Worm (Caenorhabditis elegans) whole organism, L4 larva: Measurements from ENCODE around the gene Y73F8A.26.

Experiments
- F10B5.3 ChIP-seq: sonication (generic microtip); optimal IDR thresholded peaks from 2 replicates; lab custom pipeline; 2016; ENCODE audit warnings: mild to moderate bottlenecking, missing genetic modification characterization, missing compliant biosample characterization
- F37D6.2 ChIP-seq: sonication (generic microtip); optimal IDR thresholded peaks from 2 replicates; lab custom pipeline; 2016; ENCODE audit warnings: mild to moderate bottlenecking, missing genetic modification characterization, missing compliant biosample characterization
- F49E8.2 ChIP-seq: sonication (generic microtip); optimal IDR thresholded peaks from 2 replicates; lab custom pipeline; 2016; ENCODE audit warnings: missing compliant biosample characterization, mild to moderate bottlenecking, missing genetic modification characterization, borderline replicate concordance
- ZK337.2 ChIP-seq: fragments of 200-800 bp; sonication (Bioruptor generic); IDR thresholded peaks from 2 replicates; pipeline ENCODE4 v1.3.6; 2022; ENCODE audit warnings: missing genetic modification reagents, missing genetic modification characterization, missing compliant biosample characterization
- aha-1 ChIP-seq: fragments of 150-350 bp; peaks from one replicate; lab custom pipeline; 2014; ENCODE audit warnings: missing biosample characterization, missing genetic modification characterization
- arid-1 ChIP-seq: fragments of 200-800 bp; sonication (Bioruptor generic); conservative IDR thresholded peaks from 2 replicates; pipeline ENCODE4 v1.3.6; 2022; ENCODE audit warnings: missing genetic modification reagents, missing genetic modification characterization, missing compliant biosample characterization
- ceh-20 ChIP-seq: fragments of 200-800 bp; sonication (Bioruptor generic); IDR thresholded peaks from 2 replicates; pipeline ENCODE4 v1.3.6; 2022; ENCODE audit warnings: missing genetic modification reagents, missing genetic modification characterization, missing compliant biosample characterization
- ceh-28 ChIP-seq: fragments of 150-350 bp; optimal IDR thresholded peaks from 2 replicates; lab custom pipeline; 2014; ENCODE audit warnings: missing biosample characterization, missing genetic modification reagents, missing genetic modification characterization
- ceh-32 ChIP-seq: sonication (generic microtip); optimal IDR thresholded peaks from 2 replicates; lab custom pipeline; 2016; ENCODE audit warnings: mild to moderate bottlenecking, missing genetic modification characterization, missing compliant biosample characterization; ENCODE audit not compliant: poor library complexity
- ceh-44 ChIP-seq: fragments of 200-800 bp; sonication (Bioruptor generic); IDR thresholded peaks from 2 replicates; pipeline ENCODE4 v1.3.6; 2022; ENCODE audit warnings: missing genetic modification reagents, missing genetic modification characterization, missing compliant biosample characterization
- ceh-62 ChIP-seq: sonication (generic microtip); optimal IDR thresholded peaks from 2 replicates; lab custom pipeline; 2017; ENCODE audit warnings: missing biosample characterization, missing genetic modification characterization
- ces-1 ChIP-seq: fragments of 150-350 bp; sonication (generic microtip); optimal IDR thresholded peaks from 4 replicates; lab custom pipeline; 2014; ENCODE audit warnings: missing biosample characterization, missing genetic modification reagents, missing genetic modification characterization
- cey-2 ChIP-seq: sonication (generic microtip); optimal IDR thresholded peaks from 3 replicates; lab custom pipeline; 2017; ENCODE audit warnings: missing genetic modification characterization, mild to moderate bottlenecking, missing compliant biosample characterization, antibody characterized with exemption, borderline replicate concordance; ENCODE audit not compliant: insufficient read depth
- daf-16 ChIP-seq, 3 experiments: sonication (generic microtip); optimal IDR thresholded peaks; 2 replicates each; lab custom pipeline; 2016 to 2017; ENCODE audit warnings: missing genetic modification characterization in 3 of 3, missing genetic modification reagents in 3 of 3, mild to moderate bottlenecking in 2 of 3, missing compliant biosample characterization in 2 of 3, missing biosample characterization in 1 of 3, moderate library complexity in 1 of 3
- dmd-6 ChIP-seq: fragments of 200-800 bp; sonication (Bioruptor generic); IDR thresholded peaks from 2 replicates; pipeline ENCODE4 v1.3.6; 2022; ENCODE audit warnings: missing genetic modification reagents, missing genetic modification characterization, missing compliant biosample characterization
- dmd-9 ChIP-seq: fragments of 200-800 bp; sonication (Bioruptor generic); IDR thresholded peaks from 2 replicates; pipeline ENCODE4 v1.3.6; 2022; ENCODE audit warnings: missing genetic modification reagents, missing genetic modification characterization, missing compliant biosample characterization
- dpl-1 ChIP-seq: fragments of 150-350 bp; optimal IDR thresholded peaks from 2 replicates; lab custom pipeline; 2014; ENCODE audit warnings: missing biosample characterization, missing genetic modification reagents, missing genetic modification characterization
- dve-1 ChIP-seq: sonication (generic microtip); optimal IDR thresholded peaks from 2 replicates; lab custom pipeline; 2017; ENCODE audit warnings: antibody characterized with exemption, mild to moderate bottlenecking, missing genetic modification characterization, missing compliant biosample characterization; ENCODE audit not compliant: insufficient read depth
- fkh-10 ChIP-seq: fragments of 150-350 bp; optimal IDR thresholded peaks from 2 replicates; lab custom pipeline; 2014; ENCODE audit warnings: missing biosample characterization, missing genetic modification reagents, missing genetic modification characterization
- fos-1 ChIP-seq: fragments of 150-350 bp; optimal IDR thresholded peaks from 2 replicates; lab custom pipeline; 2014; ENCODE audit warnings: missing biosample characterization, missing genetic modification characterization
- hlh-11 ChIP-seq: fragments of 200-800 bp; sonication (Bioruptor generic); optimal IDR thresholded peaks from 2 replicates; lab custom pipeline; 2018; ENCODE audit warnings: mild to moderate bottlenecking, missing genetic modification characterization, missing compliant biosample characterization
- lin-13 ChIP-seq: fragments of 150-350 bp; optimal IDR thresholded peaks from 2 replicates; lab custom pipeline; 2014; ENCODE audit warnings: missing biosample characterization, missing genetic modification reagents, missing genetic modification characterization
- lin-38 ChIP-seq: fragments of 200-800 bp; sonication (Bioruptor generic); IDR thresholded peaks from 2 replicates; pipeline ENCODE4 v1.3.6; 2022; ENCODE audit warnings: missing genetic modification reagents, missing genetic modification characterization, missing compliant biosample characterization
- lin-39 ChIP-seq: fragments of 150-350 bp; optimal IDR thresholded peaks from 2 replicates; lab custom pipeline; 2014; ENCODE audit warnings: missing biosample characterization, missing genetic modification reagents, missing genetic modification characterization
- madf-9 ChIP-seq: fragments of 200-800 bp; sonication (Bioruptor generic); conservative IDR thresholded peaks from 2 replicates; pipeline ENCODE4 v1.3.6; 2022; ENCODE audit warnings: missing genetic modification reagents, missing genetic modification characterization, missing compliant biosample characterization
- mdt-29 ChIP-seq: fragments of 200-800 bp; sonication (Bioruptor generic); IDR thresholded peaks from 2 replicates; pipeline ENCODE4 v1.3.6; 2022; ENCODE audit warnings: missing genetic modification reagents, missing genetic modification characterization, missing compliant biosample characterization
- mep-1 ChIP-seq: fragments of 150-350 bp; sonication (generic microtip); optimal IDR thresholded peaks from 3 replicates; lab custom pipeline; 2014; ENCODE audit warnings: missing biosample characterization, missing genetic modification characterization
- nhr-102 ChIP-seq: sonication (generic microtip); optimal IDR thresholded peaks from 2 replicates; lab custom pipeline; 2016; ENCODE audit warnings: mild to moderate bottlenecking, missing genetic modification characterization, moderate library complexity, missing compliant biosample characterization
- nhr-41 ChIP-seq: fragments of 200-800 bp; sonication (Bioruptor generic); IDR thresholded peaks from 2 replicates; pipeline ENCODE4 v1.3.6; 2022; ENCODE audit warnings: missing genetic modification reagents, missing genetic modification characterization, missing compliant biosample characterization
- pha-4 ChIP-seq, 2 experiments: fragments of 150-350 bp in 1 of 2; fragments of 200-800 bp in 1 of 2; sonication (Bioruptor generic) in 1 of 2; IDR thresholded peaks in 1 of 2; optimal IDR thresholded peaks in 1 of 2; 2 replicates each; pipeline versions ENCODE4 v1.3.6 to Lab custom; 2014 to 2022; ENCODE audit warnings: missing genetic modification characterization in 2 of 2, missing genetic modification reagents in 2 of 2, missing biosample characterization in 1 of 2, missing compliant biosample characterization in 1 of 2
- saeg-2 ChIP-seq: fragments of 200-800 bp; sonication (Bioruptor generic); IDR thresholded peaks from 2 replicates; pipeline ENCODE4 v1.3.6; 2022; ENCODE audit warnings: missing genetic modification reagents, missing genetic modification characterization, missing compliant biosample characterization
- set-16 ChIP-seq: fragments of 200-800 bp; sonication (Bioruptor generic); IDR thresholded peaks from 2 replicates; pipeline ENCODE4 v1.3.6; 2022; ENCODE audit warnings: missing genetic modification reagents, missing genetic modification characterization, missing compliant biosample characterization
- skn-1 ChIP-seq: fragments of 150-350 bp; optimal IDR thresholded peaks from 2 replicates; lab custom pipeline; 2014; ENCODE audit warnings: missing biosample characterization, missing genetic modification characterization
- snpc-1.2 ChIP-seq: fragments of 200-800 bp; sonication (Bioruptor generic); IDR thresholded peaks from 2 replicates; pipeline ENCODE4 v1.3.6; 2022; ENCODE audit warnings: missing genetic modification reagents, missing genetic modification characterization, missing compliant biosample characterization
- spr-1 ChIP-seq: sonication (generic microtip); optimal IDR thresholded peaks from 2 replicates; lab custom pipeline; 2016; ENCODE audit warnings: mild to moderate bottlenecking, missing genetic modification characterization, missing compliant biosample characterization
- tra-1 ChIP-seq: fragments of 200-800 bp; sonication (Bioruptor generic); IDR thresholded peaks from 2 replicates; pipeline ENCODE4 v1.3.6; 2022; ENCODE audit warnings: missing genetic modification reagents, missing genetic modification characterization, missing compliant biosample characterization
- unc-130 ChIP-seq: sonication (generic microtip); optimal IDR thresholded peaks from 2 replicates; lab custom pipeline; 2016; ENCODE audit warnings: missing genetic modification reagents, missing genetic modification characterization, missing compliant biosample characterization
- unc-62 ChIP-seq, 3 experiments: fragments of 150-350 bp in 1 of 3; sonication (generic microtip); optimal IDR thresholded peaks in 2 of 3; peaks in 1 of 3; 1 replicate in 1 of 3; 2 replicates in 2 of 3; lab custom pipeline; 2014 to 2017; ENCODE audit warnings: missing biosample characterization in 3 of 3, missing genetic modification characterization in 3 of 3, missing genetic modification reagents in 3 of 3, missing genotype in 1 of 3
- zfp-2 ChIP-seq: sonication (generic microtip); optimal IDR thresholded peaks from 2 replicates; lab custom pipeline; 2016; ENCODE audit warnings: mild to moderate bottlenecking, missing genetic modification characterization, missing compliant biosample characterization
- zip-11 ChIP-seq: fragments of 200-800 bp; sonication (Bioruptor generic); IDR thresholded peaks from 2 replicates; pipeline ENCODE4 v1.3.6; 2022; ENCODE audit warnings: missing genetic modification characterization, missing compliant biosample characterization
- ztf-7 ChIP-seq: fragments of 150-350 bp; optimal IDR thresholded peaks from 2 replicates; lab custom pipeline; 2014; ENCODE audit warnings: missing biosample characterization, missing genetic modification characterization

Y73F8A.26 gene

DNA sequence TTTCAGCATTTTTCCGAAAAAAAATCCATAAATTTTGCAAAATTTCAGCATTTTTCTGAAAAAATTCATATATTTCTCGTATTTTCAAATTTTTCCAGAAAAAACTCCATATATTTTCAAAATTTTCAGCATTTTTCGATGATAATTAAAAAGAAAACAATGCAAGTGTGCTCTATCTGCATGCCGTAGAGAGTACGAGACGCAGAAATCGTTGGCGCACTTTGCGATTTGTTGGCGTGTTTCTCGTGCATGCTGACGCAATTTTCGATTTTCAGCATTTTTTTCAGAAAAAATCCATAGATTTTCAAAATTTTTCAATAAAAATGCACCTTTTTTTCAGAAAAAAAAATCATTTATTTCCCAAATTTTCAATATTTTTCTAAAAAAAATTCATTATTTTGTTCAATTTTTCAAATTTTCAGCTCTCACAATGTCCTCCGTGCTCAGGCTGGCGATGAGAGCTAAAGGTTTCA is 1.0 kb upstream of the Y73F8A.26 start, which contains the start of gene Y73F8A.27 (continued):
- TF ChIP-seq saeg-2 (GFP tag; lab: Robert Waterston, UW) = 0 out of 2 replicates have a peak, but pooled peaks have one; percentile 35
- no peak for TF ChIP-seq ces-1 (GFP tag; lab: Kevin White, UChicago)
- no peak for TF ChIP-seq zfp-2 (tag; lab: Kevin White, UChicago)
- TF ChIP-seq dmd-9 (GFP tag; lab: Robert Waterston, UW) = 0 out of 2 replicates have a peak, but pooled peaks have one; percentile 47
- no peak for TF ChIP-seq nhr-41 (GFP tag; lab: Robert Waterston, UW)
- TF ChIP-seq ZK337.2 (GFP tag; lab: Robert Waterston, UW) = no peak
- no peak for TF ChIP-seq zip-11 (GFP tag; lab: Robert Waterston, UW)
- TF ChIP-seq, all 104 proteins: peak for 60

DNA sequence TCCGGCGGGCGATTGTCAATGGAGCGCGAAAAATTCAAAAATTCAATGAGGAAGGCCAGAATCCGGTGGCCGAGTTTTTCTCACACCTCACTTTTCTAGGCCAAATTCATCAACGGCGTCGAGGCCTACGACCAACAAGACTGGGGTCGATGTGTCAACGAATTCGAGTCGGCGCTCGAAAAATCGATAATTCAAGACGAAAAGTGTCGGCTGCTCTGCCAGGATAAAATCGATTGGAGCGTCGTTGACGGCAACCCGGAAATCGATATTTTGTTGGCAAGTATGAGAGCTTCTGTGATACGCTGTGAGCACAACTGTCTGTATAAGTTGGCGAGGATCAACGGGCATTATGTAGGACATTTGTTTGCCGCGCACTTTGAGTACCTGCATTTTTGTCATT is 2.4 kb downstream of the Y73F8A.26 start:
- TF ChIP-seq F10B5.3 (tag; lab: Kevin White, UChicago) (no peak), hlh-11 (tag; lab: Kevin White, UChicago) (no peak), lin-39 (tag; lab: Kevin White, UChicago) (no peak), madf-9 (GFP tag; lab: Robert Waterston, UW) (no peak), dmd-6 (no peak), aha-1 (tag; lab: Kevin White, UChicago) (peak; percentile 12), ceh-62 (no peak), ceh-28 (tag; lab: Kevin White, UChicago) (peak; percentile 58), saeg-2 (GFP tag; lab: Robert Waterston, UW) (no peak), nhr-41 (GFP tag; lab: Robert Waterston, UW) (no peak), fkh-10 (GFP tag; lab: Kevin White, UChicago) (no peak), unc-62 (GFP tag; optimal IDR thresholded peaks at IDR 0.05 in 1 of 2; lab: Kevin White, UChicago) (no peak), unc-62 (tag; optimal IDR thresholded peaks at IDR 0.05; lab: Kevin White, UChicago) (no peak), arid-1 (no peak), skn-1 (tag; lab: Kevin White, UChicago) (no peak), fos-1 (tag; lab: Kevin White, UChicago) (no peak)

DNA sequence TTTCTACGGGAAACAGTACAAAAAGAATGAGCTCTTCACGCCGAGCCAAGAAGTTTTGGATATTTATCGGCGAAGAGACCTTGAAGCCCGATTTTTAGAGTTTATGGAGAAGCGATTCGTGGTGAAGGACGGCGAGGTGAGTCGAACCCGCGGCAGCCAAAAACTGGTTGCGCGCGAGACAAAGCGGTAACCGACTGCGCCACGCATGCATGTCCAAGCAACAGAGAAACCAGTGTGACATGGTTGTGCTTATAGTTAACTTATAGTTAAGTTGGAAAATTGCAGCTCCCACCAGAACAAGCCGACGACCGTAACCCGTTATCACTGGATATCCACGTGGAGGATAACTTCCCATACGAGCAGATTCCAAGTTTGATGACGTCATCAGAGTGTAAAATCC is 2.9 kb downstream of the Y73F8A.26 start:
- peak; percentile 84 for TF ChIP-seq lin-38 (GFP tag; lab: Robert Waterston, UW)
- peak; percentile 1 for TF ChIP-seq spr-1 (tag; lab: Kevin White, UChicago)
- TF ChIP-seq F37D6.2 = peak; percentile 13
- peak; percentile 43; the same call in 1 of the 2 replicates for TF ChIP-seq tra-1 (GFP tag; lab: Robert Waterston, UW)
- peak; percentile 97 for TF ChIP-seq snpc-1.2 (GFP tag; lab: Robert Waterston, UW)
- TF ChIP-seq ceh-32 (tag; lab: Kevin White, UChicago) = no peak
- TF ChIP-seq set-16 (GFP tag; lab: Robert Waterston, UW) = peak; percentile 25
- TF ChIP-seq arid-1 = 0 out of 2 replicates have a peak, but pooled peaks have one; percentile 54
- peak; percentile 34 for TF ChIP-seq unc-130 (GFP tag; lab: Kevin White, UChicago)
- TF ChIP-seq dmd-6 = no peak
- TF ChIP-seq mep-1 (tag; lab: Kevin White, UChicago) = peak; percentile 43
- TF ChIP-seq F49E8.2 (tag; lab: Kevin White, UChicago) = peak; percentile 1
- TF ChIP-seq dve-1 (tag; lab: Kevin White, UChicago) = peak; percentile 53
- TF ChIP-seq pha-4 (GFP tag; IDR thresholded peaks at IDR 0.05; lab: Robert Waterston, UW) = peak; percentile 69
- TF ChIP-seq pha-4 (tag; optimal IDR thresholded peaks at IDR 0.05; lab: Kevin White, UChicago) = no peak
- peak; percentile 62; the same call in 1 of the 2 replicates for TF ChIP-seq mdt-29 (GFP tag; lab: Robert Waterston, UW)
- peak; percentile 62 for TF ChIP-seq nhr-102
- no peak for TF ChIP-seq dpl-1 (GFP tag; lab: Kevin White, UChicago)
- TF ChIP-seq ceh-44 (GFP tag; lab: Robert Waterston, UW) = no peak
- TF ChIP-seq ceh-20 = peak; percentile 55; the same call in 1 of the 2 replicates
- TF ChIP-seq lin-13 (GFP tag; lab: Kevin White, UChicago) = peak; percentile 33
- peak; percentile 46 for TF ChIP-seq ztf-7 (tag; lab: Kevin White, UChicago)
- TF ChIP-seq daf-16 (GFP tag; optimal IDR thresholded peaks at IDR 0.05; lab: Kevin White, UChicago) = peak in 1 of 2 experiments; percentile 33
- peak; percentile 39 for TF ChIP-seq daf-16 (tag; optimal IDR thresholded peaks at IDR 0.05; lab: Kevin White, UChicago)
- no peak for TF ChIP-seq cey-2 (tag; lab: Kevin White, UChicago)
- TF ChIP-seq, all 104 proteins: peak for 18
